Worm (Caenorhabditis elegans) whole organism, L1 larva: ENCODE results near the gene K08H10.6.

Experiments used
- C16A3.4 ChIP-seq: fragments of 150-350 bp; optimal IDR thresholded peaks from 2 replicates; lab custom pipeline; 2014; ENCODE audit warnings: missing biosample characterization, missing genetic modification characterization
- alr-1 ChIP-seq: fragments of 200-800 bp; sonication (Bioruptor generic); optimal IDR thresholded peaks from 2 replicates; lab custom pipeline; 2018; ENCODE audit warnings: borderline replicate concordance, mild to moderate bottlenecking, missing genetic modification characterization, missing compliant biosample characterization
- aly-2 ChIP-seq: fragments of 150-350 bp; optimal IDR thresholded peaks from 2 replicates; lab custom pipeline; 2014; ENCODE audit warnings: missing biosample characterization, missing genetic modification characterization
- blmp-1 ChIP-seq: fragments of 150-350 bp; optimal IDR thresholded peaks from 2 replicates; lab custom pipeline; 2014; ENCODE audit warnings: missing biosample characterization, missing genetic modification characterization
- ceh-63 ChIP-seq: fragments of 200-800 bp; sonication (Bioruptor generic); optimal IDR thresholded peaks from 2 replicates; lab custom pipeline; 2018; ENCODE audit warnings: mild to moderate bottlenecking, missing genetic modification characterization, missing compliant biosample characterization
- ceh-8 ChIP-seq: fragments of 200-800 bp; sonication (Bioruptor generic); optimal IDR thresholded peaks from 2 replicates; lab custom pipeline; 2018; ENCODE audit warnings: mild to moderate bottlenecking, missing genetic modification characterization, moderate library complexity, missing compliant biosample characterization
- ceh-82 ChIP-seq, 3 experiments: fragments of 150-350 bp in 1 of 3; sonication (generic microtip) in 2 of 3; optimal IDR thresholded peaks; 2 replicates each; lab custom pipeline; 2014 to 2017; ENCODE audit warnings: missing biosample characterization in 3 of 3, missing genetic modification characterization in 3 of 3
- ceh-88 ChIP-seq: fragments of 200-800 bp; sonication (Bioruptor generic); IDR thresholded peaks from 2 replicates; pipeline ENCODE4 v1.3.6; 2022; ENCODE audit warnings: missing genetic modification characterization, missing compliant biosample characterization
- dpl-1 ChIP-seq, 3 experiments: fragments of 150-350 bp in 2 of 3; sonication (generic microtip) in 1 of 3; optimal IDR thresholded peaks; 2 replicates each; lab custom pipeline; 2014 to 2017; ENCODE audit warnings: missing biosample characterization in 3 of 3, missing genetic modification characterization in 3 of 3, missing genetic modification reagents in 3 of 3
- dsc-1 ChIP-seq: sonication (generic microtip); optimal IDR thresholded peaks from 2 replicates; lab custom pipeline; 2016; ENCODE audit warnings: mild to moderate bottlenecking, missing genetic modification characterization, missing compliant biosample characterization
- efl-1 ChIP-seq, 4 experiments: fragments of 150-350 bp; optimal IDR thresholded peaks in 3 of 4; peaks in 1 of 4; 1 replicate in 1 of 4; 2 replicates in 3 of 4; lab custom pipeline; 2014; ENCODE audit warnings: missing biosample characterization in 2 of 4, missing genetic modification characterization in 2 of 4, missing genetic modification reagents in 2 of 4
- egl-27 ChIP-seq, 2 experiments: fragments of 150-350 bp in 1 of 2; sonication (generic microtip); optimal IDR thresholded peaks; 3 replicates each; lab custom pipeline; 2017 to 2018; ENCODE audit warnings: missing biosample characterization in 2 of 2, missing genetic modification characterization in 2 of 2, missing genetic modification reagents in 2 of 2
- ets-5 ChIP-seq: fragments of 200-800 bp; sonication (Bioruptor generic); IDR thresholded peaks from 2 replicates; pipeline ENCODE4 v1.3.6; 2022; ENCODE audit warnings: missing genetic modification characterization, missing compliant biosample characterization
- fkh-4 ChIP-seq: sonication (generic microtip); optimal IDR thresholded peaks from 2 replicates; lab custom pipeline; 2016; ENCODE audit warnings: missing compliant biosample characterization, missing genetic modification characterization, borderline replicate concordance
- fkh-8 ChIP-seq: sonication (generic microtip); optimal IDR thresholded peaks from 2 replicates; lab custom pipeline; 2016; ENCODE audit warnings: mild to moderate bottlenecking, missing genetic modification characterization, missing compliant biosample characterization
- fos-1 ChIP-seq: fragments of 150-350 bp; optimal IDR thresholded peaks from 2 replicates; lab custom pipeline; 2014; ENCODE audit warnings: missing biosample characterization, missing genetic modification characterization
- grh-1 ChIP-seq: fragments of 200-800 bp; sonication (Bioruptor generic); IDR thresholded peaks from 2 replicates; pipeline ENCODE4 v1.3.6; 2022; ENCODE audit warnings: missing genetic modification reagents, missing genetic modification characterization, missing compliant biosample characterization
- hlh-17 ChIP-seq: fragments of 200-800 bp; sonication (Bioruptor generic); optimal IDR thresholded peaks from 2 replicates; lab custom pipeline; 2018; ENCODE audit warnings: missing genetic modification characterization, mild to moderate bottlenecking, missing compliant biosample characterization, moderate library complexity, borderline replicate concordance
- hlh-4 ChIP-seq: sonication (generic microtip); optimal IDR thresholded peaks from 2 replicates; lab custom pipeline; 2016; ENCODE audit warnings: mild to moderate bottlenecking, missing genetic modification characterization, missing compliant biosample characterization
- irx-1 ChIP-seq: sonication (generic microtip); optimal IDR thresholded peaks from 2 replicates; lab custom pipeline; 2016; ENCODE audit warnings: missing genetic modification characterization, missing compliant biosample characterization
- lin-14 ChIP-seq: fragments of 200-800 bp; sonication (Bioruptor generic); optimal IDR thresholded peaks from 2 replicates; lab custom pipeline; 2018; ENCODE audit warnings: mild to moderate bottlenecking, missing genetic modification characterization, moderate library complexity, missing compliant biosample characterization
- lin-15B ChIP-seq: fragments of 150-350 bp; sonication (generic microtip); optimal IDR thresholded peaks from 3 replicates; lab custom pipeline; 2014; ENCODE audit warnings: missing biosample characterization, missing genetic modification characterization
- lin-35 ChIP-seq, 2 experiments: fragments of 150-350 bp; optimal IDR thresholded peaks; 2 replicates each; lab custom pipeline; 2014; ENCODE audit warnings: missing biosample characterization in 2 of 2, missing genetic modification characterization in 2 of 2, missing genetic modification reagents in 2 of 2
- lin-39 ChIP-seq: fragments of 150-350 bp; optimal IDR thresholded peaks from 2 replicates; lab custom pipeline; 2014; ENCODE audit warnings: missing biosample characterization, missing genetic modification reagents, missing genetic modification characterization
- lsy-2 ChIP-seq, 2 experiments: fragments of 150-350 bp; optimal IDR thresholded peaks; 2 replicates each; lab custom pipeline; 2014; ENCODE audit warnings: missing biosample characterization in 2 of 2, missing genetic modification characterization in 2 of 2
- mdl-1 ChIP-seq, 2 experiments: fragments of 150-350 bp; optimal IDR thresholded peaks; 2 replicates each; lab custom pipeline; 2014 to 2017; ENCODE audit warnings: missing biosample characterization in 2 of 2, missing genetic modification characterization in 2 of 2, inconsistent platforms in 1 of 2
- mep-1 ChIP-seq: fragments of 150-350 bp; optimal IDR thresholded peaks from 2 replicates; lab custom pipeline; 2014; ENCODE audit warnings: missing biosample characterization, missing genetic modification characterization
- nhr-11 ChIP-seq: fragments of 150-350 bp; optimal IDR thresholded peaks from 2 replicates; lab custom pipeline; 2014; ENCODE audit warnings: missing biosample characterization, missing genetic modification characterization
- nhr-12 ChIP-seq: sonication (generic microtip); optimal IDR thresholded peaks from 2 replicates; lab custom pipeline; 2017; ENCODE audit warnings: missing biosample characterization, missing genetic modification characterization
- nhr-47 ChIP-seq: sonication (generic microtip); optimal IDR thresholded peaks from 2 replicates; lab custom pipeline; 2016; ENCODE audit warnings: mild to moderate bottlenecking, missing genetic modification characterization, moderate library complexity, missing compliant biosample characterization
- nhr-71 ChIP-seq: sonication (generic microtip); optimal IDR thresholded peaks from 2 replicates; lab custom pipeline; 2016; ENCODE audit warnings: mild to moderate bottlenecking, missing genetic modification characterization, moderate library complexity, missing compliant biosample characterization
- nhr-76 ChIP-seq: sonication (generic microtip); optimal IDR thresholded peaks from 2 replicates; lab custom pipeline; 2017; ENCODE audit warnings: missing biosample characterization, missing genetic modification characterization
- nhr-84 ChIP-seq: sonication (generic microtip); optimal IDR thresholded peaks from 2 replicates; lab custom pipeline; 2017; ENCODE audit warnings: missing biosample characterization, missing genetic modification characterization
- nhr-85 ChIP-seq: sonication (generic microtip); peaks from one replicate; lab custom pipeline; 2016; ENCODE audit warnings: missing genetic modification characterization, inconsistent platforms, missing compliant biosample characterization
- nhr-90 ChIP-seq: sonication (generic microtip); optimal IDR thresholded peaks from 2 replicates; lab custom pipeline; 2016; ENCODE audit warnings: mild to moderate bottlenecking, missing genetic modification characterization, missing compliant biosample characterization; ENCODE audit not compliant: poor library complexity
- skn-1 ChIP-seq: fragments of 150-350 bp; optimal IDR thresholded peaks from 2 replicates; lab custom pipeline; 2014; ENCODE audit warnings: missing biosample characterization, missing genetic modification characterization
- snu-23 ChIP-seq: sonication (generic microtip); optimal IDR thresholded peaks from 2 replicates; lab custom pipeline; 2016; ENCODE audit warnings: missing genetic modification characterization, missing compliant biosample characterization
- sup-37 ChIP-seq: fragments of 200-800 bp; sonication (Bioruptor generic); optimal IDR thresholded peaks from 2 replicates; lab custom pipeline; 2018; ENCODE audit warnings: mild to moderate bottlenecking, missing genetic modification characterization, missing compliant biosample characterization
- swsn-7 ChIP-seq: sonication (generic microtip); optimal IDR thresholded peaks from 2 replicates; lab custom pipeline; 2016; ENCODE audit warnings: missing genetic modification characterization, missing compliant biosample characterization
- tbx-2 ChIP-seq: sonication (generic microtip); optimal IDR thresholded peaks from 2 replicates; lab custom pipeline; 2016; ENCODE audit warnings: missing genetic modification characterization, missing compliant biosample characterization
- unc-98 ChIP-seq: fragments of 200-800 bp; sonication (Bioruptor generic); IDR thresholded peaks from 2 replicates; pipeline ENCODE4 v1.3.6; 2022; ENCODE audit warnings: missing genetic modification characterization, missing compliant biosample characterization
- vab-15 ChIP-seq: sonication (generic microtip); optimal IDR thresholded peaks from 2 replicates; lab custom pipeline; 2017; ENCODE audit warnings: missing genotype, mild to moderate bottlenecking, missing genetic modification characterization, missing compliant biosample characterization
- zip-4 ChIP-seq: fragments of 200-800 bp; sonication (Bioruptor generic); optimal IDR thresholded peaks from 2 replicates; lab custom pipeline; 2018; ENCODE audit warnings: mild to moderate bottlenecking, missing genetic modification characterization, moderate library complexity, missing compliant biosample characterization
- ztf-11 ChIP-seq, 2 experiments: sonication (generic microtip); optimal IDR thresholded peaks; 2 replicates each; lab custom pipeline; 2016 to 2017; ENCODE audit warnings: missing genetic modification characterization in 2 of 2, missing biosample characterization in 1 of 2, missing compliant biosample characterization in 1 of 2
- ztf-4 ChIP-seq: fragments of 150-350 bp; optimal IDR thresholded peaks from 2 replicates; lab custom pipeline; 2014; ENCODE audit warnings: missing biosample characterization, missing genetic modification characterization

Gene K08H10.6

DNA sequence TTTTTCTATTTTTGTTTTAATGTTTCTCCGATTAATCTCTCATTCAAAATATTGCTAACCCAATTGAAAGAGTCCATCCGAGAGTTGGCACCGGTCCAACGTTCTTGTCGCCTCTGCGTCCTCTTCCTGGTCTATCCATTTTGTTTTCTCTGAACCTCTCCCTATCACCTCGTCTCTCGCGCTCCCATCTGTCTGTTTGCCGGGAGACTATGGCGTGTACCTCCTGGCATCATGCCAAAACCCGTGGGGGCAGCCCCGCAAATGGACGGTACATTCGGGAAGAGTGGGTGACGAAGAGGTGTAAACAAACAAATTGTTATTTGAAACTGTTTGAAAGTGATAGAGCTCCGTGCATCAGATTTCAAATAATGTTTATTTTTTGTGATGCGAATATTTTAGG is 40.6 kb upstream of the K08H10.6 start, which contains the start of gene T06E8.2 (continued):
- TF ChIP-seq ets-5 (GFP tag; lab: Robert Waterston, UW) (no peak), snu-23 (GFP tag; lab: Kevin White, UChicago) (peak; percentile 72), mep-1 (tag; lab: Kevin White, UChicago) (peak; percentile 61), lin-14 (GFP tag; lab: Kevin White, UChicago) (peak; percentile 88), ztf-11 (tag; optimal IDR thresholded peaks at IDR 0.05; lab: Kevin White, UChicago) (peak in 1 of 2 experiments; percentile 10), nhr-90 (tag; lab: Kevin White, UChicago) (peak; percentile 18), nhr-47 (peak; percentile 48), nhr-85 (tag; lab: Kevin White, UChicago) (peak; percentile 86), blmp-1 (tag; lab: Kevin White, UChicago) (peak; percentile 24), egl-27 (tag; optimal IDR thresholded peaks at IDR 0.05; lab: Kevin White, UChicago) (peak in 1 of 2 experiments; percentile 15), fkh-4 (peak; percentile 37), lin-35 (GFP tag; optimal IDR thresholded peaks at IDR 0.05; lab: Kevin White, UChicago) (peak; percentile 32 to 40), ceh-82 (tag; optimal IDR thresholded peaks at IDR 0.05; lab: Kevin White, UChicago) (peak in 2 of 3 experiments; percentile 16 to 34)

DNA sequence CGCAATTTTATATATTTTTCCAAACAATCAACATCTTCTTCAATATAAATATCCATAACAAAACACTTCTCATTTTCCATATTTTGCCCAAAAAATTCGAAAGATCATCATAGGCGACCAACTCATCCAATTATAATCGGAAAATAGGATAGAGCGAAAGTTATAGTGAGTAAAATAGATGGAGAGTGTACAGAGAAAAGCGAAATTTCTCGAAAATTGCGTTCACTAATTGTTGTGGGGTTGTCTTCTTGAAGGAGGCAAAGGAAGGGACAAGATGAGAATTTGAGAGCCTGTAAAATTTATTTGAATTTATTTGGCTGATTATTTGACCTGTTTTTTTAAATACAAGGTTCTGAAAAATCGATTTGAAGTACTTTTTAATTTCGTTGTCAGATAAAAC is 39.9 kb upstream of the K08H10.6 start:
- peak; percentile 61 for TF ChIP-seq nhr-85 (tag; lab: Kevin White, UChicago)
- TF ChIP-seq swsn-7, result peak; percentile 15
- peak; percentile 31 for TF ChIP-seq ceh-8
- peak; percentile 52 for TF ChIP-seq lin-14 (GFP tag; lab: Kevin White, UChicago)
- no peak for TF ChIP-seq dsc-1 (tag; lab: Kevin White, UChicago)
- no peak for TF ChIP-seq skn-1 (tag; lab: Kevin White, UChicago)
- TF ChIP-seq efl-1 (optimal IDR thresholded peaks at IDR 0.05; lab: Kevin White, UChicago), result no peak
- TF ChIP-seq efl-1 (GFP tag; optimal IDR thresholded peaks at IDR 0.05 in 1 of 2; lab: Kevin White, UChicago), result peak in 1 of 2 experiments; percentile 89
- peak in 1 of 2 experiments; percentile 25 for TF ChIP-seq lsy-2 (tag; optimal IDR thresholded peaks at IDR 0.05; lab: Kevin White, UChicago)
- TF ChIP-seq blmp-1 (tag; lab: Kevin White, UChicago), result peak; percentile 96

DNA sequence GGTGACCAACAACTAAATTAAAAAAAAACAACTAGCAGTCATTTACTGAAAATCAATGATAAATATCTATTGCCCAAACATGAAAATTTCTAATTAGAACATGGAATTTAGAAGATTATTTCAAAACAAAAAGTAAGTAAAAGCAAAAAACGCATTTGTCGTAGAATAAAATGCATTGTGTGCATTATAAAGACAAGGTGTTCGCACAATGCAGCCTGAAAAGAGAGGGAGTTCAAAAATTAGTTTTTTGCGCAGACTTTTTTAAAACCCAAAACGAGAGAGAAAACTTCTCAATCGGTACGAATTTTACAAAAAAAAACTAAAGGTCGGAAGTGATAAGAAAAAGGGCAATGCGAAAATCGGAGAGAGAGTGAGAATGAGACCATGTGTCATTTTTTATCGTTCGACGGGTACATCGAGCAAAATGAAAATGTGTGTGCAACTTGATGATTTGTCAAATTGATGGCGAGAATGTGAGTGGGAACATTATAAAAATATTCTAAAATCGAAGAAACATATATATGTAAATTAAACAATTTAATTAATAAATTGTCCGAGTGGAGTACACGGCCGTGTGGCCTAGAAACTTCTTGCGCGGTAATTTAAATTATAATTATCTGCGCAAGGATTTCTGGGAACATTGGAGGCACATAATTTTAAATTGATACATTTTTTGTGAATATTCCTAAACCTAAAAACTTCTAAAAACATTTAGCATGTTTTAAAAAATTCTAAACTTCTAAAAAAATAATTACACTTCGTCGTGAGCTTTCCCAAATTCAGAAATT is 35.9 kb upstream of the K08H10.6 start:
- TF ChIP-seq fos-1 (tag; lab: Kevin White, UChicago) (no peak), fkh-4 (no peak), dsc-1 (tag; lab: Kevin White, UChicago) (peak; percentile 21), ceh-88 (GFP tag; lab: Robert Waterston, UW) (no peak), aly-2 (tag; lab: Kevin White, UChicago) (no peak), unc-98 (GFP tag; lab: Robert Waterston, UW) (no peak), nhr-11 (no peak), lin-39 (peak; percentile 5), hlh-17 (GFP tag; lab: Kevin White, UChicago) (no peak), sup-37 (GFP tag; lab: Kevin White, UChicago) (no peak), nhr-71 (tag; lab: Kevin White, UChicago) (peak; percentile 67), nhr-84 (tag; lab: Kevin White, UChicago) (no peak), dpl-1 (GFP tag; optimal IDR thresholded peaks at IDR 0.05; lab: Kevin White, UChicago) (peak; percentile 91 to 95 (median 93)), tbx-2 (tag; lab: Kevin White, UChicago) (peak; percentile 17), nhr-76 (tag; lab: Kevin White, UChicago) (no peak), nhr-12 (tag; lab: Kevin White, UChicago) (no peak), mdl-1 (tag; optimal IDR thresholded peaks at IDR 0.05; lab: Kevin White, UChicago) (no peak), hlh-4 (tag; lab: Kevin White, UChicago) (no peak), alr-1 (tag; lab: Kevin White, UChicago) (no peak), vab-15 (no peak), lin-15B (tag; lab: Kevin White, UChicago) (no peak), zip-4 (GFP tag; lab: Kevin White, UChicago) (no peak), nhr-47 (peak; percentile 58), egl-27 (tag; optimal IDR thresholded peaks at IDR 0.05; lab: Kevin White, UChicago) (no peak), C16A3.4 (tag; lab: Kevin White, UChicago) (peak; percentile 36), ztf-4 (tag; lab: Kevin White, UChicago) (no peak), skn-1 (tag; lab: Kevin White, UChicago) (peak; percentile 13), ceh-63 (GFP tag; lab: Kevin White, UChicago) (no peak), fkh-8 (no peak), grh-1 (no peak; the same call in 1 of the 2 replicates), irx-1 (no peak), ceh-82 (tag; optimal IDR thresholded peaks at IDR 0.05; lab: Kevin White, UChicago) (peak in 2 of 3 experiments; percentile 18 to 21)
